Fruit fly (Drosophila melanogaster): ENCODE measurements around the gene CG6912.

DNA sequence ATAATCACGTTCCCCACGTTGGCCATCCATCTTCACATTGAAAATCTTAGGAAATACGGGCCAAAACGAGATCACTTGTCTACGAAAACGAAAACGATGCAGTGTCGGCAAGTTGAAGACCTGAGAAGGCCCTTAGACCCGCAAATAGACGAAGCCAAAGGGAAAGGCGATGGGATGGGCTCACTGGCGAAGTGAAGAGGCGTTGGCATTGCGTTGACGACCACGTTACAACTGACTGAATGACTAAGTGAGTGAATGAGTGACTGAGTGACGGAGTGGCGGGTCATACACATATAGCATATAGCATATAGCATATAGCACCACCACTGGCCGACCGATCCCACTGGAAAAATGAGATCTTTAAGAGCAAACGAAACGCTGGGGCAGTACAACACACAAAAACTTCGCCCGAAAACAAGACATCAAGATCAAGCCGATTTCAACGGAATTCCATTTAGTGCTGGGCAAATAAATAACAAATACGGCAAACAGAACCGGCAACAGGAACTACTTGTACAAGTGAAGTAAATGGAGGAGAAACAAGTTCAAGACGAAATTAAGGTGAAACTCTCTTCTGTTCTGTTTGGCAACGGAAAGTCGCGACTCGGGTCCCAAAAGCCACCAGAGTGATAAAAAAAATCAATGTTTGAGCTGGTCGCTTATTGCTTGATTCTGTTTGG, 13.6 kb downstream of the CG6912 start:
- TF ChIP-seq h (GFP tag; optimal IDR thresholded peaks at IDR 0.05): no peak
- TF ChIP-seq pan (optimal IDR thresholded peaks at IDR 0.05): no peak
- TF ChIP-seq brk (GFP tag; optimal IDR thresholded peaks at IDR 0.05): no peak
- no peak for TF ChIP-seq Dif (GFP tag; optimal IDR thresholded peaks at IDR 0.05; ENCODE audit: partially characterized antibody)
- TF ChIP-seq ey (GFP tag; optimal IDR thresholded peaks at IDR 0.05): no peak
- no peak for TF ChIP-seq Vsx2 (GFP tag; optimal IDR thresholded peaks at IDR 0.05; ENCODE audit: partially characterized antibody)
- TF ChIP-seq dsf (GFP tag; optimal IDR thresholded peaks at IDR 0.05; ENCODE audit: borderline replicate concordance): no peak
- TF ChIP-seq Abd-B (GFP tag; optimal IDR thresholded peaks at IDR 0.05): no peak
- no peak for TF ChIP-seq sage (GFP tag; optimal IDR thresholded peaks at IDR 0.05)
